Worm (Caenorhabditis elegans): ENCODE data around the gene gcs-1.

- TF ChIP-seq blmp-1 (tag; optimal IDR thresholded peaks at IDR 0.05; ENCODE audit: insufficient read depth) (no peak), nhr-10 (tag; optimal IDR thresholded peaks at IDR 0.05) (no peak), snpc-4 (tag; optimal IDR thresholded peaks at IDR 0.05) (no peak), lin-11 (tag; optimal IDR thresholded peaks at IDR 0.05) (no peak), ztf-4 (tag; optimal IDR thresholded peaks at IDR 0.05) (no peak)
These were observed 36.4 kb upstream of the gcs-1 start for ce11 chrII:9074492-9074891.
